Worm (Caenorhabditis elegans) whole organism, L4/young adult: Measurements from ENCODE around the gene F15E6.10.

Experiments
- W03F9.2 ChIP-seq: fragments of 150-350 bp; optimal IDR thresholded peaks from 2 replicates; lab custom pipeline; 2014; ENCODE audit warnings: missing biosample characterization, missing genetic modification characterization
- him-1 ChIP-seq: sonication (generic microtip); optimal IDR thresholded peaks from 2 replicates; lab custom pipeline; 2016; ENCODE audit warnings: missing genotype, missing genetic modification reagents, missing genetic modification characterization, missing compliant biosample characterization

ce11 chrIV:4288332-4288731 lies 4.3 kb upstream of the F15E6.10 start, which contains the start of gene srv-4:
- no peak for TF ChIP-seq W03F9.2 (tag; lab: Kevin White, UChicago)
- TF ChIP-seq him-1 (tag; lab: Kevin White, UChicago): no peak
